Worm (Caenorhabditis elegans): Measurements from ENCODE around the gene H35B03.2.

Gene H35B03.2

DNA sequence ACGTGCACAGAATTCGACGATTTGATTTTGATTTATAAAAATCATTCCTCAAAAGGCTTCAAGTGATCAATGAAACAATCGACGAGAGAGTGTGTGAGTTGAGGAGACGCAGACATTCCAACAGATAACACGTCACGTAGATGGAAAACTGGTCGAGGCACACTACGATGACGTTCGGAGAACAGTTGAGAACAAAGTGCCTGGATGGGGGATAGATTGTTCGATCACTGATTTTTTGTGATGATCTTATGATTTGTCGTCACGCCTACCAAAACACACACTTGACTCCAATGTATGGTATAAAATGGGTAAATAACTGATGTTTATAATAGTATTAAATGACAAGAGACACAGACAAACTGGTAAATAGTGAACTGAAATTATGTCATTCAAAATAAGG lies 46.9 kb upstream of the H35B03.2 start:
- TF ChIP-seq snpc-4 (GFP tag; optimal IDR thresholded peaks at IDR 0.05) (no peak), snpc-4 (tag; optimal IDR thresholded peaks at IDR 0.05) (peak in 1 of 4 experiments; percentile 11), somi-1 (GFP tag; optimal IDR thresholded peaks at IDR 0.05) (peak; percentile 56), die-1 (tag; optimal IDR thresholded peaks at IDR 0.05) (no peak), nfyb-1 (GFP tag; IDR thresholded peaks at IDR 0.05) (peak; percentile 50; the same call in 1 of the 2 replicates), F57C9.4 (tag; optimal IDR thresholded peaks at IDR 0.05) (no peak), tlf-1 (GFP tag; optimal IDR thresholded peaks at IDR 0.05) (no peak), lin-40 (tag; optimal IDR thresholded peaks at IDR 0.05) (peak; percentile 66), egrh-3 (GFP tag; IDR thresholded peaks at IDR 0.05) (no peak), nhr-27 (tag; optimal IDR thresholded peaks at IDR 0.05) (no peak), nhr-80 (tag; optimal IDR thresholded peaks at IDR 0.05) (peak; percentile 42), let-607 (tag; optimal IDR thresholded peaks at IDR 0.05) (no peak), rec-8 (tag; optimal IDR thresholded peaks at IDR 0.05) (no peak), lin-26 (GFP tag; IDR thresholded peaks at IDR 0.05) (peak; percentile 60; the same call in 1 of the 2 replicates), ztf-26 (tag; optimal IDR thresholded peaks at IDR 0.05) (peak; percentile 61), mcd-1 (GFP tag; IDR thresholded peaks at IDR 0.05) (no peak), lsl-1 (GFP tag; optimal IDR thresholded peaks at IDR 0.05) (no peak), dpl-1 (GFP tag; optimal IDR thresholded peaks at IDR 0.05) (no peak), F55B11.4 (tag; optimal IDR thresholded peaks at IDR 0.05; ENCODE audit: borderline replicate concordance, insufficient read depth) (no peak), atf-7 (tag; optimal IDR thresholded peaks at IDR 0.05) (peak; percentile 14), tbp1 (GFP tag; optimal IDR thresholded peaks at IDR 0.05) (peak; percentile 6), hmg-1.2 (GFP tag; IDR thresholded peaks at IDR 0.05) (peak; percentile 86), Y53G8AR.9 (GFP tag; conservative IDR thresholded peaks at IDR 0.05) (no peak), athp-1 (tag; optimal IDR thresholded peaks at IDR 0.05) (no peak)

DNA sequence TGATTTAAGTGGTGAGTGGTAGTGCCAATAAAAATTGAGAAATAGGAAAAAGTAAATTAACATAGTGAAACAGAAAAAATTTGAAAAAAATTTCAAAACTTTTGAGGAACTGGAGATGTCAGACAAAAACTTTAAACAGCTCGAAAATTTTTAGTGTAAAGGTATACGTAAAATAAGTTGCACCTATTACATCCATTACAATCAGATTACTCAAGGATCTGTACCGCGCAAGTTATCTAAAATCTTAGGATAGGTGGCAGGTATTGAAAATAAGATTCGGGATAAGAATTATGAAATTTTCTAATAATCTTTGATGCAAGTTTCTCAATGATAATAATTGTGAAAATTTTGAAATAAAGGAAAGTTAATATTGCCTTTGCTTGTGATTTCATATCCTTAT lies 35.3 kb upstream of the H35B03.2 start:
- TF ChIP-seq lin-40 (tag; optimal IDR thresholded peaks at IDR 0.05): no peak
- TF ChIP-seq ceh-40 (GFP tag; IDR thresholded peaks at IDR 0.05): no peak
- TF ChIP-seq mel-28 (tag; optimal IDR thresholded peaks at IDR 0.05; ENCODE audit: borderline replicate concordance): no peak
- no peak for TF ChIP-seq lin-26 (GFP tag; IDR thresholded peaks at IDR 0.05)
- no peak for TF ChIP-seq C17E4.6 (GFP tag; IDR thresholded peaks at IDR 0.05)
- TF ChIP-seq mcd-1 (GFP tag; IDR thresholded peaks at IDR 0.05): no peak
- no peak for TF ChIP-seq lir-1 (GFP tag; conservative IDR thresholded peaks at IDR 0.05)
- TF ChIP-seq dpff-1 (tag; optimal IDR thresholded peaks at IDR 0.05): no peak
- no peak for TF ChIP-seq nfya-1 (tag; optimal IDR thresholded peaks at IDR 0.05; ENCODE audit: borderline replicate concordance, insufficient read depth)
- no peak for TF ChIP-seq ceh-27 (GFP tag; optimal IDR thresholded peaks at IDR 0.05)
- TF ChIP-seq repo-1 (tag; optimal IDR thresholded peaks at IDR 0.05): no peak
- no peak for TF ChIP-seq nhr-179 (tag; optimal IDR thresholded peaks at IDR 0.05)
- no peak for TF ChIP-seq nhr-27 (tag; optimal IDR thresholded peaks at IDR 0.05)
- TF ChIP-seq hsf-1 (GFP tag; IDR thresholded peaks at IDR 0.05): no peak

DNA sequence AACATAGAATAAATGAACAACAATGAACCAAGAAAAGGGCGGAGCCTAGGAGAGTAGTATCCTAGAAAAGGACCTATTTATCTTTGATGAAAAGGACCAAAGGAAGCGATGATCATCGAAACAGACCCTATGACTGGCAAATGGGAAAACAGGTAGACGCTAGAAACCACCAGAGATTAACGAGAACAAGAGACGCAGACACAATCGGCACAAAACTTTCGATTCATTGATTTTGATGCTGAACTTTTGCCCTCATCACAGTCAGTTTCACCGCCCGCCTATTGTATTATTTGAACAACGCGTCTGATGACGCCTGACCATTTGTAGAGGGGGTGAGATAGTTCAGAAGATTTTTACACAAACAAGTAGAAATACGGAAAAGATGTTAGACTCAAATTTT lies 34.2 kb upstream of the H35B03.2 start:
- TF ChIP-seq F57A8.1 (GFP tag; optimal IDR thresholded peaks at IDR 0.05): no peak
- TF ChIP-seq nhr-80 (tag; optimal IDR thresholded peaks at IDR 0.05): peak; percentile 7

DNA sequence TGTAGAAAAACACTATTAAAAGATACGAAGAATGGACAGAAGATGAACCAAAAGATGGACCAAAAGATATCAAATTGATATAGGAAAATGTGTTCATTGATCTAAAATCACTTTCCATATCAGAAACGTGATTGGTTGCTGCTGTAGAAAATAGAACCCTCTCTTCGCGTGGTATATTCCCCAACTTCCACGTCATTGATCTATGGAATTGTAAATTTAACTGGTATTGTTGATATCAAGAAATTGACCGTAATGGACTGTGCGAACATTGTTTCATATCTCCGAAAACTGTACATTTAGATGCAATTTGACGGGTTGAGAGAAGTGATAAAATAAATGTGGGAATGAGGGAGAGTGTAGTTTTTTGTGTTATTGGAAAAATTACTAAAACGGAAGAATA lies 32.9 kb upstream of the H35B03.2 start:
- TF ChIP-seq lin-40 (tag; optimal IDR thresholded peaks at IDR 0.05) (peak; percentile 49), nhr-80 (tag; optimal IDR thresholded peaks at IDR 0.05) (peak; percentile 17), somi-1 (GFP tag; optimal IDR thresholded peaks at IDR 0.05) (peak; percentile 55), hsf-1 (GFP tag; IDR thresholded peaks at IDR 0.05) (no peak), sptf-2 (GFP tag; optimal IDR thresholded peaks at IDR 0.05) (no peak), efl-1 (GFP tag; optimal IDR thresholded peaks at IDR 0.05) (no peak), ztf-26 (tag; optimal IDR thresholded peaks at IDR 0.05) (peak; percentile 70), F22D6.2 (tag; optimal IDR thresholded peaks at IDR 0.05) (peak; percentile 40)

Data from whole organism, young adult.